Fruit fly (Drosophila melanogaster): ENCODE results near the gene Dph1.

Gene Dph1

dm6 chr3L:11717300-11717699 lies 20.5 kb upstream of the Dph1 start (continued):
- TF ChIP-seq CG3281 (GFP tag; optimal IDR thresholded peaks at IDR 0.05) (no peak), Blimp-1 (GFP tag; optimal IDR thresholded peaks at IDR 0.05) (no peak), peb (GFP tag; IDR thresholded peaks at IDR 0.05) (no peak), CG11398 (GFP tag; optimal IDR thresholded peaks at IDR 0.05) (no peak), CG7271 (tag; optimal IDR thresholded peaks at IDR 0.05) (no peak), crp (GFP tag; optimal IDR thresholded peaks at IDR 0.05) (no peak), CG31388 (GFP tag; optimal IDR thresholded peaks at IDR 0.05) (no peak), CG2129 (GFP tag; IDR thresholded peaks at IDR 0.05; ENCODE audit: partially characterized antibody) (no peak), HLH3B (GFP tag; IDR thresholded peaks at IDR 0.05) (no peak), ato (GFP tag; IDR thresholded peaks at IDR 0.05; ENCODE audit: partially characterized antibody) (no peak), gem (tag; optimal IDR thresholded peaks at IDR 0.05) (no peak), bcd (GFP tag; optimal IDR thresholded peaks at IDR 0.05) (no peak), CG17802 (tag; optimal IDR thresholded peaks at IDR 0.05) (no peak), Dll (GFP tag; IDR thresholded peaks at IDR 0.05; ENCODE audit: partially characterized antibody) (no peak), CG17568 (GFP tag; optimal IDR thresholded peaks at IDR 0.05) (no peak), Med (GFP tag) (peak; percentile 46), Hmx (GFP tag; optimal IDR thresholded peaks at IDR 0.05) (no peak), CG14667 (GFP tag; IDR thresholded peaks at IDR 0.05) (no peak), CG12659 (GFP tag; optimal IDR thresholded peaks at IDR 0.05) (no peak), CkIIα-i1 (GFP tag; IDR thresholded peaks at IDR 0.05) (no peak), CG8478 (optimal IDR thresholded peaks at IDR 0.05) (no peak), maf-S (GFP tag; optimal IDR thresholded peaks at IDR 0.05) (no peak), gsb-n (tag; optimal IDR thresholded peaks at IDR 0.05) (no peak), onecut (GFP tag; IDR thresholded peaks at IDR 0.05) (0 out of 2 replicates have a peak, but pooled peaks have one; percentile 14), Vsx1 (GFP tag; optimal IDR thresholded peaks at IDR 0.05) (peak; percentile 35)

- TF ChIP-seq CG11560 (tag; IDR thresholded peaks at IDR 0.05) (no peak), CG12769 (tag; optimal IDR thresholded peaks at IDR 0.05) (peak; percentile 58), CG10543 (GFP tag; optimal IDR thresholded peaks at IDR 0.05) (peak; percentile 22), Dip2 (GFP tag; IDR thresholded peaks at IDR 0.05) (no peak), CG13894 (tag; optimal IDR thresholded peaks at IDR 0.05) (peak; percentile 64), chinmo (GFP tag; IDR thresholded peaks at IDR 0.05; ENCODE audit: partially characterized antibody) (0 out of 4 replicates have a peak, but pooled peaks have one; percentile 48), pita (GFP tag; optimal IDR thresholded peaks at IDR 0.05) (no peak), sd (tag; optimal IDR thresholded peaks at IDR 0.05) (peak; percentile 95), schlank (tag; optimal IDR thresholded peaks at IDR 0.05) (no peak)
Measured at dm6 chr3L:11716899-11717298, 20.1 kb upstream of the Dph1 start.

DNA sequence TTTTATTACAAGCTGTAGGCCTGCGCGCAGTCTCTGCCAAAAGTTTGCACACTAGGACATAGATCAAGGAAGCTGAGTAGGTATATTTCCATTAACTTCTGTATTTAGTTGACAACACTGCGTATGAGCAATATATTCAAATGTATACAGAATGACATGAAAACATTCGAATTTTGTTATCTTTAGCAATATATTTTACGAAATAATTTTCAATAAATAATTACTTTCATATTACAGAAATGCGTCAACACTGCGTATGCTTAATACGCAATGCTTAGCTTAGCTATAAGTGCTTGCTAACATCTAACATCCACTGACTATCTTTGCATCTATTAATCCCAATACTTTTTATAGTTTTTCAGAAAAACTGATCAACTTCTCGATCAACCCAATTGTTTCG lies 19.6 kb upstream of the Dph1 start:
- TF ChIP-seq CG10959 (GFP tag; IDR thresholded peaks at IDR 0.05) (no peak), CG18476 (GFP tag; optimal IDR thresholded peaks at IDR 0.05) (peak; percentile 29), C15 (GFP tag; IDR thresholded peaks at IDR 0.05) (no peak), CG7987 (GFP tag; optimal IDR thresholded peaks at IDR 0.05) (no peak), gsb (GFP tag; IDR thresholded peaks at IDR 0.05) (no peak), CG17385 (GFP tag; optimal IDR thresholded peaks at IDR 0.05) (no peak), CG2889 (GFP tag; IDR thresholded peaks at IDR 0.05) (no peak), CG14050 (GFP tag; IDR thresholded peaks at IDR 0.05) (no peak), ci (GFP tag; IDR thresholded peaks at IDR 0.05) (no peak), Optix (GFP tag; IDR thresholded peaks at IDR 0.05) (no peak), gce (GFP tag; IDR thresholded peaks at IDR 0.05) (no peak), dan (GFP tag; IDR thresholded peaks at IDR 0.05) (no peak), Med (GFP tag) (peak; percentile 6), chinmo (GFP tag; IDR thresholded peaks at IDR 0.05; ENCODE audit: partially characterized antibody) (no peak), Dek (tag; optimal IDR thresholded peaks at IDR 0.05) (no peak), Sry-β (GFP tag; optimal IDR thresholded peaks at IDR 0.05) (no peak)

Measured in whole organism, embryonic.